Worm (Caenorhabditis elegans): Measurements from ENCODE around the gene mai-2.
"Not testable (repeated sequence)": the region's sequence is repeated elsewhere in the genome, so short reads cannot be mapped to it uniquely, and the experiment has no call there.

ce11 chrIV:3389999-3390398 is 4.3 kb downstream of the mai-2 start, which contains the start of gene B0546.5:
- not testable (repeated sequence) for TF ChIP-seq nhr-77, elt-2, nhr-76, lin-39, skn-1, lin-15B, ZK546.5, pqm-1, egl-27, snpc-4 (tag; optimal IDR thresholded peaks at IDR 0.05)

Data from whole organism, L3 larva.